Worm (Caenorhabditis elegans) whole organism, young adult: ENCODE measurements around the gene srm-1.
"Not testable (repeated sequence)": the region's sequence is repeated elsewhere in the genome, so short reads cannot be mapped to it uniquely, and the experiment has no call there.

ENCODE experiments used
- B0035.1 ChIP-seq: sonication (generic microtip); optimal IDR thresholded peaks from 2 replicates; lab custom pipeline; 2016; ENCODE audit warnings: missing genetic modification characterization, mild to moderate bottlenecking, missing compliant biosample characterization, missing genotype, missing genetic modification reagents
- F10E7.11 ChIP-seq: sonication (generic microtip); optimal IDR thresholded peaks from 2 replicates; lab custom pipeline; 2017; ENCODE audit warnings: mild to moderate bottlenecking, missing genetic modification characterization, moderate library complexity, missing compliant biosample characterization
- F39B2.1 ChIP-seq: fragments of 200-800 bp; sonication (Bioruptor generic); IDR thresholded peaks from 2 replicates; pipeline ENCODE4 v1.3.6; 2022; ENCODE audit warnings: missing genetic modification reagents, missing genetic modification characterization, missing compliant biosample characterization
- F52B5.7 ChIP-seq: sonication (generic microtip); optimal IDR thresholded peaks from 2 replicates; lab custom pipeline; 2016; ENCODE audit warnings: mild to moderate bottlenecking, missing genetic modification characterization, missing compliant biosample characterization
- T07F8.4 ChIP-seq: sonication (generic microtip); optimal IDR thresholded peaks from 2 replicates; lab custom pipeline; 2016; ENCODE audit warnings: mild to moderate bottlenecking, missing genetic modification characterization, moderate library complexity, missing compliant biosample characterization
- T26A5.8 ChIP-seq: sonication (generic microtip); optimal IDR thresholded peaks from 2 replicates; lab custom pipeline; 2016; ENCODE audit warnings: missing genetic modification characterization, missing compliant biosample characterization
- Y67H2A.10 ChIP-seq: fragments of 200-800 bp; sonication (Bioruptor generic); conservative IDR thresholded peaks from 2 replicates; pipeline ENCODE4 v1.3.6; 2022; ENCODE audit warnings: missing genetic modification reagents, missing genetic modification characterization, missing compliant biosample characterization
- ama-1 ChIP-seq, 3 experiments: fragments of 150-350 bp in 1 of 3; sonication (generic microtip) in 2 of 3; optimal IDR thresholded peaks; 2 replicates each; lab custom pipeline; 2014 to 2018; ENCODE audit warnings: missing biosample characterization in 2 of 3, missing genetic modification characterization in 2 of 3, missing genetic modification reagents in 2 of 3
- attf-5 ChIP-seq: fragments of 200-800 bp; sonication (Bioruptor generic); optimal IDR thresholded peaks from 2 replicates; lab custom pipeline; 2018; ENCODE audit warnings: mild to moderate bottlenecking, missing genetic modification characterization, missing compliant biosample characterization
- bed-2 ChIP-seq: fragments of 200-800 bp; sonication (Bioruptor generic); IDR thresholded peaks from 2 replicates; pipeline ENCODE4 v1.3.6; 2022; ENCODE audit warnings: missing genetic modification reagents, missing genetic modification characterization, missing compliant biosample characterization
- ccch-3 ChIP-seq: fragments of 200-800 bp; sonication (Bioruptor generic); optimal IDR thresholded peaks from 2 replicates; lab custom pipeline; 2018; ENCODE audit warnings: mild to moderate bottlenecking, missing genetic modification characterization, missing compliant biosample characterization
- cebp-2 ChIP-seq: fragments of 200-800 bp; sonication (Bioruptor generic); IDR thresholded peaks from 2 replicates; pipeline ENCODE4 v1.3.6; 2022; ENCODE audit warnings: missing genetic modification characterization, missing compliant biosample characterization
- ceh-100 ChIP-seq: fragments of 200-800 bp; sonication (Bioruptor generic); IDR thresholded peaks from 2 replicates; pipeline ENCODE4 v1.3.6; 2022; ENCODE audit warnings: missing genetic modification reagents, missing genetic modification characterization, missing compliant biosample characterization
- ceh-58 ChIP-seq: fragments of 200-800 bp; sonication (Bioruptor generic); IDR thresholded peaks from 2 replicates; pipeline ENCODE4 v1.3.6; 2022; ENCODE audit warnings: missing genetic modification characterization, missing compliant biosample characterization
- efl-1 ChIP-seq: fragments of 150-350 bp; optimal IDR thresholded peaks from 2 replicates; lab custom pipeline; 2014; ENCODE audit warnings: missing biosample characterization, missing genetic modification reagents, missing genetic modification characterization
- egrh-3 ChIP-seq: fragments of 200-800 bp; sonication (Bioruptor generic); IDR thresholded peaks from 2 replicates; pipeline ENCODE4 v1.3.6; 2022; ENCODE audit warnings: missing genetic modification reagents, missing genetic modification characterization, missing compliant biosample characterization
- fkh-3 ChIP-seq: sonication (generic microtip); optimal IDR thresholded peaks from 2 replicates; lab custom pipeline; 2016; ENCODE audit warnings: mild to moderate bottlenecking, missing genetic modification characterization, missing compliant biosample characterization
- hmg-20 ChIP-seq: fragments of 200-800 bp; sonication (Bioruptor generic); IDR thresholded peaks from 2 replicates; pipeline ENCODE4 v1.3.6; 2022; ENCODE audit warnings: missing genetic modification reagents, missing genetic modification characterization, missing compliant biosample characterization
- lin-26 ChIP-seq: fragments of 200-800 bp; sonication (Bioruptor generic); IDR thresholded peaks from 2 replicates; pipeline ENCODE4 v1.3.6; 2022; ENCODE audit warnings: missing genetic modification reagents, missing genetic modification characterization, missing compliant biosample characterization
- lin-35 ChIP-seq, 3 experiments: fragments of 150-350 bp in 2 of 3; sonication (generic microtip) in 1 of 3; optimal IDR thresholded peaks; 2 replicates each; lab custom pipeline; 2014 to 2018; ENCODE audit warnings: missing biosample characterization in 3 of 3, missing genetic modification characterization in 3 of 3, missing genetic modification reagents in 3 of 3
- lin-40 ChIP-seq: sonication (generic microtip); optimal IDR thresholded peaks from 2 replicates; lab custom pipeline; 2016; ENCODE audit warnings: missing genetic modification characterization, mild to moderate bottlenecking, missing compliant biosample characterization, missing genotype, missing genetic modification reagents
- madf-10 ChIP-seq: sonication (generic microtip); optimal IDR thresholded peaks from 2 replicates; lab custom pipeline; 2016; ENCODE audit warnings: mild to moderate bottlenecking, missing genetic modification characterization, missing compliant biosample characterization
- mes-4 ChIP-seq: sonication (generic microtip); optimal IDR thresholded peaks from 2 replicates; lab custom pipeline; 2016; ENCODE audit warnings: missing genotype, missing genetic modification characterization, missing compliant biosample characterization
- nfya-1 ChIP-seq: sonication (generic microtip); optimal IDR thresholded peaks from 2 replicates; lab custom pipeline; 2017; ENCODE audit warnings: antibody characterized with exemption, missing compliant biosample characterization, missing genetic modification characterization, borderline replicate concordance; ENCODE audit not compliant: insufficient read depth
- pbrm-1 ChIP-seq: fragments of 200-800 bp; sonication (Bioruptor generic); IDR thresholded peaks from 2 replicates; pipeline ENCODE4 v1.3.6; 2022; ENCODE audit warnings: missing genetic modification reagents, missing genetic modification characterization, missing compliant biosample characterization
- rcor-1 ChIP-seq: fragments of 200-800 bp; sonication (Bioruptor generic); IDR thresholded peaks from 2 replicates; pipeline ENCODE4 v1.3.6; 2022; ENCODE audit warnings: missing genetic modification reagents, missing genetic modification characterization, missing compliant biosample characterization
- repo-1 ChIP-seq: sonication (generic microtip); optimal IDR thresholded peaks from 2 replicates; lab custom pipeline; 2017; ENCODE audit warnings: mild to moderate bottlenecking, missing genetic modification characterization, missing compliant biosample characterization
- rpc-1 ChIP-seq, 2 experiments: fragments of 150-350 bp in 1 of 2; sonication (generic microtip) in 1 of 2; optimal IDR thresholded peaks; 2 replicates each; lab custom pipeline; 2014 to 2018; ENCODE audit warnings: missing biosample characterization in 1 of 2, missing genetic modification characterization in 1 of 2, missing genetic modification reagents in 1 of 2, missing genotype in 1 of 2
- sea-2 ChIP-seq: fragments of 200-800 bp; sonication (Bioruptor generic); IDR thresholded peaks from 2 replicates; pipeline ENCODE4 v1.3.6; 2022; ENCODE audit warnings: missing genetic modification characterization, missing compliant biosample characterization
- snpc-1.1 ChIP-seq: sonication (generic microtip); optimal IDR thresholded peaks from 2 replicates; lab custom pipeline; 2017; ENCODE audit warnings: missing genetic modification characterization, mild to moderate bottlenecking, missing compliant biosample characterization, antibody characterized with exemption, moderate library complexity, missing genotype, missing genetic modification reagents; ENCODE audit not compliant: insufficient read depth
- sptf-2 ChIP-seq: fragments of 200-800 bp; sonication (Bioruptor generic); optimal IDR thresholded peaks from 2 replicates; lab custom pipeline; 2018; ENCODE audit warnings: mild to moderate bottlenecking, missing genetic modification characterization, missing compliant biosample characterization
- zfh-2 ChIP-seq: fragments of 200-800 bp; sonication (Bioruptor generic); conservative IDR thresholded peaks from 2 replicates; pipeline ENCODE4 v1.3.6; 2022; ENCODE audit warnings: missing genetic modification reagents, missing genetic modification characterization, missing compliant biosample characterization
- ztf-18 ChIP-seq: sonication (generic microtip); optimal IDR thresholded peaks from 2 replicates; lab custom pipeline; 2016; ENCODE audit warnings: missing genotype, mild to moderate bottlenecking, missing genetic modification characterization, missing compliant biosample characterization

srm-1 gene

DNA sequence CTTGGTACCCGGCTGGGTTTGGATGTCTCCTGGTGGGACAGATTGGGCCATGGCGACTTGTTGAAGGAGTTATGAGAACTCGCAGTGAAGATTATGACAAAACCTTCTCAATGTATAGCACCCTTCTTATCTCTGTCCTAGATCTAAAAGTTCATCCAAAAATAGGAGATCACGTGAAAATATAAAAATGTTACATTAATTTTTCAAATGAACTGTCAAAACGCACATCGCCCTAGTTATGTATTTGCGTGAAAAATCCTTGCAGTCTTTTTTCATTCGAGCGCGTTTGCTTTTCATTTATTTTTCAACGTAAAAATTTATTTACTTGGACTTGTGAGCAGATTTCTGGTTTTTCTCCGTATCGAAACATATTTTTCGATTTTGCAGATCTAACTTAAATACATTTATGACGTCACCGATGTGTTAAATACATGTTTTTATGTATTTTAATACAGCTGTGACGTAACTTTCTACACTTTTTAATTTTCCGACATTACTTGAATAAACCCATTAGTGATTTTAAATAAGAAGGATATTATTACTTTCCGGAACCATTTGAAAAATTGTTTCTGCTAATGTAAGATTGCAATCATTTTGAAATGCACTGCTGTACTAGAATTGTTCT is 43.7 kb downstream of the srm-1 start, which contains the start of gene msp-55:
msp-55 (minus strand) TSS at position 51 of the 625 bp plus-strand sequence.
- TF ChIP-seq lin-35 (GFP tag; optimal IDR thresholded peaks at IDR 0.05; lab: Kevin White, UChicago) (no peak), cebp-2 (GFP tag; lab: Robert Waterston, UW) (no peak), rpc-1 (optimal IDR thresholded peaks at IDR 0.05; lab: Kevin White, UChicago) (no peak), rpc-1 (tag; optimal IDR thresholded peaks at IDR 0.05; lab: Kevin White, UChicago) (no peak), repo-1 (no peak), hmg-20 (GFP tag; lab: Robert Waterston, UW) (no peak), F10E7.11 (tag; lab: Kevin White, UChicago) (no peak), madf-10 (tag; lab: Kevin White, UChicago) (no peak), lin-40 (tag; lab: Kevin White, UChicago) (no peak), ama-1 (optimal IDR thresholded peaks at IDR 0.05; lab: Kevin White, UChicago) (no peak), ama-1 (GFP tag; optimal IDR thresholded peaks at IDR 0.05; lab: Kevin White, UChicago) (no peak), B0035.1 (no peak), ceh-100 (GFP tag; lab: Robert Waterston, UW) (no peak), pbrm-1 (GFP tag; lab: Robert Waterston, UW) (no peak), efl-1 (GFP tag; lab: Kevin White, UChicago) (no peak), Y67H2A.10 (no peak), ceh-58 (GFP tag; lab: Robert Waterston, UW) (no peak), zfh-2 (GFP tag; lab: Robert Waterston, UW) (no peak), sea-2 (no peak), ztf-18 (tag; lab: Kevin White, UChicago) (no peak), lin-26 (GFP tag; lab: Robert Waterston, UW) (no peak)

DNA sequence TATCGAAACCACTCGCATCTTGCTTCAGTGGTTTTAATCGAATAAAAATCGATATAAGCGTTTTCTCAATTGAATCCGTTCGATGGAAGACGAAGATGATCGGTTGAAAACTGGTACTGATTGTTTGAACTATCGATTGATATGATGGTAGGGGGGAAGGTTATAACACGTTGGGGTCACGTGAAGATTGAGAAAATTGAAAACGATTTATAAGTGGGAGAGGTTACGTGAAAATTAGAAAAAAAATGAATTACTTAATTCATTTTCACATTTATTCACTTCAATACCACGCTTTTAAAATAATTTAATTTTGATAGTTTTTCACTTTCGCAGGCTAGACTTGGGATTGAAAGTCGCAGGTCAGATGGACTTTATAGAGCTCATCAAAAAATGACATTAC is 48.6 kb downstream of the srm-1 start, which contains the start of gene C09B9.7:
C09B9.7 (minus strand) TSS at position 101 of the 400 bp plus-strand sequence.
- TF ChIP-seq Y67H2A.10 = no peak
- TF ChIP-seq sptf-2 (GFP tag; lab: Kevin White, UChicago) = no peak
- no peak for TF ChIP-seq rcor-1 (GFP tag; lab: Robert Waterston, UW)
- no peak for TF ChIP-seq egrh-3 (GFP tag; lab: Robert Waterston, UW)
- TF ChIP-seq snpc-1.1 = no peak
- TF ChIP-seq fkh-3 (tag; lab: Kevin White, UChicago) = no peak
- no peak for TF ChIP-seq rpc-1 (optimal IDR thresholded peaks at IDR 0.05; lab: Kevin White, UChicago)
- no peak for TF ChIP-seq rpc-1 (tag; optimal IDR thresholded peaks at IDR 0.05; lab: Kevin White, UChicago)
- no peak for TF ChIP-seq attf-5 (GFP tag; lab: Kevin White, UChicago)
- no peak for TF ChIP-seq T07F8.4 (tag; lab: Kevin White, UChicago)
- no peak for TF ChIP-seq nfya-1 (tag; lab: Kevin White, UChicago)
- no peak for TF ChIP-seq F39B2.1 (GFP tag; lab: Robert Waterston, UW)
- TF ChIP-seq mes-4 (tag; lab: Kevin White, UChicago) = no peak
- TF ChIP-seq ccch-3 (GFP tag; lab: Kevin White, UChicago) = no peak

DNA sequence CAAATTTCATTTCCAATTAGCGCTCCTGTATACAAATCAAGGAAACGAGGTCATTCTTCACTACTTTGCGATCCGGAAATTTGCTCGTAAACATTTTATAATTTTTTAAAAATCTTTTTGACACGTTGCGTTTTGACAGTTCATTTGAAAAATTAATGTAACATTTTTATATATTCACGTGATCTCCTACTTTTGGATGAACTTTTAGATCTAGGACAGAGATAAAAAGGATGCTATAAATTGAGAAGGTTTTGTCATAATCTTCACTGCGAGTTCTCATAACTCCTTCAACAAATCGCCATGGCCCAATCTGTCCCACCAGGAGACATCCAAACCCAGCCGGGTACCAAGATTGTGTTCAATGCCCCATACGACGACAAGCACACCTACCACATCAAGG is 49.9 kb downstream of the srm-1 start, which contains the start of gene msp-57:
msp-57 (plus strand) TSS at position 301 of the 400 bp plus-strand sequence.
- not testable (repeated sequence) for TF ChIP-seq T26A5.8 (tag; lab: Kevin White, UChicago); F52B5.7 (tag; lab: Kevin White, UChicago); bed-2 (GFP tag; lab: Robert Waterston, UW)
- TF ChIP-seq, all 124 proteins: peak for 0; not testable (repeated sequence) for 124
